Worm (Caenorhabditis elegans) whole organism, midembryonic: ENCODE measurements around the gene srh-63.

Source experiments
- T22C8.4 ChIP-seq: fragments of 200-800 bp; sonication (Bioruptor generic); IDR thresholded peaks from 2 replicates; pipeline ENCODE4 v1.3.6; 2022; ENCODE audit warnings: missing genetic modification characterization, missing compliant biosample characterization
- cog-1 ChIP-seq: sonication (generic microtip); optimal IDR thresholded peaks from 2 replicates; lab custom pipeline; 2016; ENCODE audit warnings: missing genetic modification characterization, missing compliant biosample characterization
- flt-1 ChIP-seq: fragments of 200-800 bp; sonication (Bioruptor generic); IDR thresholded peaks from 2 replicates; pipeline ENCODE4 v1.3.6; 2022; ENCODE audit warnings: missing genetic modification characterization, missing compliant biosample characterization
- klf-2 ChIP-seq: fragments of 200-800 bp; sonication (Bioruptor generic); conservative IDR thresholded peaks from 2 replicates; pipeline ENCODE4 v1.3.6; 2022; ENCODE audit warnings: missing genetic modification reagents, missing genetic modification characterization, missing compliant biosample characterization
- med-1 ChIP-seq: sonication (generic microtip); optimal IDR thresholded peaks from 2 replicates; lab custom pipeline; 2017; ENCODE audit warnings: missing genetic modification characterization, mild to moderate bottlenecking, missing compliant biosample characterization, antibody characterized with exemption, missing genetic modification reagents; ENCODE audit not compliant: insufficient read depth
- ref-1 ChIP-seq: fragments of 200-800 bp; sonication (Bioruptor generic); conservative IDR thresholded peaks from 2 replicates; pipeline ENCODE4 v1.3.6; 2022; ENCODE audit warnings: missing genetic modification reagents, missing genetic modification characterization, missing compliant biosample characterization
- tab-1 ChIP-seq: fragments of 200-800 bp; sonication (Bioruptor generic); IDR thresholded peaks from 2 replicates; pipeline ENCODE4 v1.3.6; 2022; ENCODE audit warnings: missing genetic modification characterization, missing compliant biosample characterization
- ztf-23 ChIP-seq: fragments of 200-800 bp; sonication (Bioruptor generic); IDR thresholded peaks from 2 replicates; pipeline ENCODE4 v1.3.6; 2022; ENCODE audit warnings: missing genetic modification reagents, missing genetic modification characterization, missing compliant biosample characterization
- ztf-29 ChIP-seq: fragments of 200-800 bp; sonication (Bioruptor generic); IDR thresholded peaks from 2 replicates; pipeline ENCODE4 v1.3.6; 2022; ENCODE audit warnings: missing genetic modification reagents, missing genetic modification characterization, missing compliant biosample characterization

DNA sequence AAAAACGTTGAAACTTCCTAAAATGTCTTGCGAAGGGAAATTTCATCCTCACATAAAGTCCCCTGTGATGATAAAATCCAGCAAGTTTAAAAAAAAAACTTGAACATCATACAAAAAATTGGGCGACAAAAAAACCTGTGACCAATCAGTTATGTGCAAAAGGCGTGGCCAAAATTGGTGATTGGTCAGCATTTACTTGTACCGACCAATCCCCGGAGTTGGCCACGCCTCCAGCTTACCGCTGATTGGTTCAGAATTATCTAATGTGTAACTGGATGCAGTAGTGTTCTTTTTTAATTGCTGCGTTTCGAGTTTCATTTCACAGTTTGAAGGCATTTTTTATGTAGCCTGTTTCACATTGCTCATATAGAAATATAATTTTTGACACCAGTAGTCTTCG lies 49.4 kb downstream of the srh-63 start:
- TF ChIP-seq ztf-23 (GFP tag; lab: Robert Waterston, UW) (no peak), ref-1 (GFP tag; lab: Robert Waterston, UW) (no peak), ztf-29 (GFP tag; lab: Robert Waterston, UW) (no peak), flt-1 (GFP tag; lab: Robert Waterston, UW) (no peak), T22C8.4 (no peak), med-1 (no peak), klf-2 (GFP tag; lab: Robert Waterston, UW) (no peak), tab-1 (no peak), cog-1 (tag; lab: Kevin White, UChicago) (no peak)
